Fruit fly (Drosophila melanogaster) whole organism, embryonic: ENCODE results near the gene Dok.

Source experiments
- BEAF-32 ChIP-seq: fragments of 200-800 bp; sonication (Bioruptor generic); optimal IDR thresholded peaks from 3 replicates; lab custom pipeline; 2017; ENCODE audit warnings: missing biosample characterization, missing genetic modification characterization, mild to moderate bottlenecking, moderate library complexity, missing genetic modification reagents
- Bdp1 ChIP-seq: fragments of 200-800 bp; sonication (Bioruptor generic); optimal IDR thresholded peaks from 3 replicates; lab custom pipeline; 2016; ENCODE audit warnings: missing biosample characterization, missing genetic modification characterization
- Bgb ChIP-seq: fragments of 200-800 bp; sonication (Bioruptor generic); IDR thresholded peaks from 2 replicates; pipeline ENCODE4 v1.3.6; 2022; ENCODE audit warnings: missing biosample characterization, missing genetic modification characterization; ENCODE audit not compliant: partially characterized antibody
- CG10267 ChIP-seq: fragments of 200-800 bp; sonication (Bioruptor generic); optimal IDR thresholded peaks from 2 replicates; lab custom pipeline; 2018; ENCODE audit warnings: missing biosample characterization, mild to moderate bottlenecking, missing genetic modification characterization, moderate library complexity
- CG11695 ChIP-seq: fragments of 200-800 bp; sonication (Bioruptor generic); IDR thresholded peaks from 3 replicates; pipeline ENCODE4 v1.3.6; 2022; ENCODE audit warnings: missing biosample characterization, missing genetic modification characterization
- CG13123 ChIP-seq: fragments of 200-800 bp; sonication (Bioruptor generic); optimal IDR thresholded peaks from 2 replicates; lab custom pipeline; 2016; ENCODE audit warnings: missing biosample characterization, missing genetic modification characterization
- CG13424 ChIP-seq: fragments of 200-800 bp; sonication (Bioruptor generic); optimal IDR thresholded peaks from 2 replicates; lab custom pipeline; 2019; ENCODE audit warnings: missing biosample characterization, mild to moderate bottlenecking, missing genetic modification characterization, moderate library complexity
- CG14965 ChIP-seq: fragments of 200-800 bp; sonication (Bioruptor generic); optimal IDR thresholded peaks from 2 replicates; lab custom pipeline; 2016; ENCODE audit warnings: missing biosample characterization, missing genetic modification characterization, borderline replicate concordance
- CG32532 ChIP-seq: fragments of 200-800 bp; sonication (Bioruptor generic); IDR thresholded peaks from 2 replicates; pipeline ENCODE4 v1.3.6; 2022; ENCODE audit warnings: missing biosample characterization, missing genetic modification characterization
- CG4404 ChIP-seq: fragments of 200-800 bp; sonication (Bioruptor generic); IDR thresholded peaks from 2 replicates; pipeline ENCODE4 v1.3.6; 2022; ENCODE audit warnings: missing biosample characterization, missing genetic modification characterization
- CG7928 ChIP-seq: fragments of 200-800 bp; sonication (Bioruptor generic); optimal IDR thresholded peaks from 2 replicates; lab custom pipeline; 2017; ENCODE audit warnings: missing biosample characterization, mild to moderate bottlenecking, missing genetic modification characterization
- CG8924 ChIP-seq: fragments of 200-800 bp; optimal IDR thresholded peaks from 3 replicates; lab custom pipeline; 2019; ENCODE audit warnings: missing biosample characterization, mild to moderate bottlenecking, missing genetic modification characterization, moderate library complexity
- CG9932 ChIP-seq: fragments of 200-800 bp; sonication (Bioruptor generic); IDR thresholded peaks from 2 replicates; pipeline ENCODE4 v1.3.6; 2022; ENCODE audit warnings: missing biosample characterization, missing genetic modification characterization
- Dip2 ChIP-seq: fragments of 200-800 bp; sonication (Bioruptor generic); IDR thresholded peaks from 2 replicates; pipeline ENCODE4 v1.3.6; 2022; ENCODE audit warnings: missing biosample characterization, missing genetic modification characterization
- Gug ChIP-seq: fragments of 200-800 bp; sonication (Bioruptor generic); IDR thresholded peaks from 4 replicates; pipeline ENCODE4 v1.3.6; 2022; ENCODE audit warnings: missing biosample characterization, missing genetic modification characterization
- Hmx ChIP-seq: fragments of 200-800 bp; sonication (Bioruptor generic); optimal IDR thresholded peaks from 2 replicates; lab custom pipeline; 2016; ENCODE audit warnings: missing biosample characterization, missing genetic modification characterization
- Jarid2 ChIP-seq: fragments of 200-800 bp; sonication (Bioruptor generic); optimal IDR thresholded peaks from 3 replicates; lab custom pipeline; 2017; ENCODE audit warnings: mild to moderate bottlenecking, missing biosample characterization, missing genetic modification reagents, missing genetic modification characterization
- MTF-1 ChIP-seq: fragments of 200-800 bp; sonication (Bioruptor generic); optimal IDR thresholded peaks from 2 replicates; lab custom pipeline; 2018; ENCODE audit warnings: missing biosample characterization, mild to moderate bottlenecking, missing genetic modification characterization, borderline replicate concordance
- Max ChIP-seq: fragments of 200-800 bp; sonication (Bioruptor generic); optimal IDR thresholded peaks from 2 replicates; lab custom pipeline; 2016; ENCODE audit warnings: missing biosample characterization, mild to moderate bottlenecking, missing genetic modification characterization
- Stat92E ChIP-seq, 3 experiments: fragments of >200 bp in 2 of 3; fragments of 200-800 bp in 1 of 3; sonication (Bioruptor generic) in 1 of 3; optimal IDR thresholded peaks; 2 replicates each; lab custom pipeline; 2017 to 2019; ENCODE audit warnings: missing biosample characterization in 3 of 3, missing genetic modification characterization in 3 of 3, mild to moderate bottlenecking in 1 of 3, moderate library complexity in 1 of 3
- Vsx1 ChIP-seq: fragments of 200-800 bp; sonication (Bioruptor generic); optimal IDR thresholded peaks from 2 replicates; lab custom pipeline; 2017; ENCODE audit warnings: missing biosample characterization, mild to moderate bottlenecking, missing genetic modification characterization, missing genetic modification reagents
- Xbp1 ChIP-seq: fragments of 200-800 bp; sonication (Bioruptor generic); optimal IDR thresholded peaks from 3 replicates; lab custom pipeline; 2016; ENCODE audit warnings: missing biosample characterization, mild to moderate bottlenecking, missing genetic modification characterization
- ab ChIP-seq: fragments of 200-800 bp; sonication (Bioruptor generic); optimal IDR thresholded peaks from 2 replicates; lab custom pipeline; 2016; ENCODE audit warnings: missing biosample characterization, missing genetic modification characterization
- amos ChIP-seq: fragments of 200-800 bp; sonication (Bioruptor generic); IDR thresholded peaks from 2 replicates; pipeline ENCODE4 v1.3.6; 2022; ENCODE audit warnings: missing biosample characterization, missing genetic modification characterization; ENCODE audit not compliant: partially characterized antibody
- ato ChIP-seq: fragments of 200-800 bp; sonication (Bioruptor generic); IDR thresholded peaks from 2 replicates; pipeline ENCODE4 v1.3.6; 2022; ENCODE audit warnings: missing biosample characterization, missing genetic modification characterization; ENCODE audit not compliant: partially characterized antibody
- caup ChIP-seq: fragments of 200-800 bp; sonication (Bioruptor generic); optimal IDR thresholded peaks from 3 replicates; lab custom pipeline; 2017; ENCODE audit warnings: missing biosample characterization, mild to moderate bottlenecking, missing genetic modification characterization, moderate library complexity; ENCODE audit not compliant: severe bottlenecking
- crol ChIP-seq: fragments of 200-800 bp; sonication (Bioruptor generic); IDR thresholded peaks from 2 replicates; pipeline ENCODE4 v1.3.6; 2022; ENCODE audit warnings: missing biosample characterization, missing genetic modification characterization
- dimm ChIP-seq: fragments of 200-800 bp; sonication (Bioruptor generic); IDR thresholded peaks from 2 replicates; pipeline ENCODE4 v1.3.6; 2022; ENCODE audit warnings: missing biosample characterization, missing genetic modification characterization
- dmrt99B ChIP-seq: fragments of 200-800 bp; sonication (Bioruptor generic); optimal IDR thresholded peaks from 2 replicates; lab custom pipeline; 2018; ENCODE audit warnings: missing biosample characterization, mild to moderate bottlenecking, missing genetic modification characterization, moderate library complexity
- esg ChIP-seq: fragments of 200-800 bp; sonication (Bioruptor generic); conservative IDR thresholded peaks from 2 replicates; pipeline ENCODE4 v1.3.6; 2022; ENCODE audit warnings: missing biosample characterization, missing genetic modification characterization
- eve ChIP-seq, 2 experiments: fragments of >200 bp; optimal IDR thresholded peaks; 2 replicates each; lab custom pipeline; 2017; ENCODE audit warnings: missing biosample characterization in 2 of 2, missing genetic modification characterization in 2 of 2
- eyg ChIP-seq: fragments of 200-800 bp; sonication (Bioruptor generic); optimal IDR thresholded peaks from 3 replicates; lab custom pipeline; 2016; ENCODE audit warnings: missing biosample characterization, missing genetic modification characterization
- gem ChIP-seq: fragments of 200-800 bp; sonication (Bioruptor generic); optimal IDR thresholded peaks from 2 replicates; lab custom pipeline; 2019; ENCODE audit warnings: missing biosample characterization, mild to moderate bottlenecking, missing genetic modification characterization, moderate library complexity
- hb ChIP-seq: fragments of 200-800 bp; sonication (Bioruptor generic); IDR thresholded peaks from 3 replicates; pipeline ENCODE4 v1.3.6; 2022; ENCODE audit warnings: missing biosample characterization, missing genetic modification characterization; ENCODE audit not compliant: partially characterized antibody
- lbe ChIP-seq: fragments of 200-800 bp; sonication (Bioruptor generic); optimal IDR thresholded peaks from 2 replicates; lab custom pipeline; 2016; ENCODE audit warnings: missing biosample characterization, mild to moderate bottlenecking, missing genetic modification characterization
- lmd ChIP-seq: fragments of 200-800 bp; sonication (Bioruptor generic); IDR thresholded peaks from 2 replicates; pipeline ENCODE4 v1.3.6; 2022; ENCODE audit warnings: missing biosample characterization, missing genetic modification characterization
- lov ChIP-seq, 2 experiments: fragments of 200-800 bp in 1 of 2; fragments of >200 bp in 1 of 2; sonication (Bioruptor generic) in 1 of 2; IDR thresholded peaks in 1 of 2; optimal IDR thresholded peaks in 1 of 2; 2 replicates in 1 of 2; 3 replicates in 1 of 2; pipeline versions ENCODE4 v1.3.6 to Lab custom; 2017 to 2022; ENCODE audit warnings: missing biosample characterization in 1 of 2, missing genetic modification characterization in 1 of 2
- otp ChIP-seq: fragments of 200-800 bp; sonication (Bioruptor generic); IDR thresholded peaks from 3 replicates; pipeline ENCODE4, ENCODE4 v1.3.6; 2022; ENCODE audit warnings: missing biosample characterization, missing genetic modification characterization
- pnt ChIP-seq: fragments of 200-800 bp; sonication (Bioruptor generic); optimal IDR thresholded peaks from 3 replicates; lab custom pipeline; 2016; ENCODE audit warnings: missing biosample characterization, missing genetic modification characterization
- pzg ChIP-seq: fragments of 200-800 bp; sonication (Bioruptor generic); optimal IDR thresholded peaks from 3 replicates; lab custom pipeline; 2018; ENCODE audit warnings: missing biosample characterization, mild to moderate bottlenecking, missing genetic modification characterization, moderate library complexity
- ranshi ChIP-seq: fragments of 200-800 bp; sonication (Bioruptor generic); IDR thresholded peaks from 2 replicates; pipeline ENCODE4 v1.3.6; 2022; ENCODE audit warnings: missing biosample characterization, missing genetic modification characterization
- sisA ChIP-seq: fragments of 200-800 bp; sonication (Bioruptor generic); IDR thresholded peaks from 2 replicates; pipeline ENCODE4 v1.3.6; 2022; ENCODE audit warnings: missing biosample characterization, missing genetic modification characterization
- slou ChIP-seq: fragments of 200-800 bp; sonication (Bioruptor generic); optimal IDR thresholded peaks from 3 replicates; lab custom pipeline; 2016; ENCODE audit warnings: missing biosample characterization, missing genetic modification characterization
- sr ChIP-seq: fragments of 200-800 bp; sonication (Bioruptor generic); IDR thresholded peaks from 3 replicates; pipeline ENCODE4 v1.3.6; 2022; ENCODE audit warnings: missing biosample characterization, missing genetic modification characterization
- stwl ChIP-seq: fragments of 200-800 bp; sonication (Bioruptor generic); optimal IDR thresholded peaks from 3 replicates; lab custom pipeline; 2018; ENCODE audit warnings: missing biosample characterization, mild to moderate bottlenecking, missing genetic modification characterization, moderate library complexity
- toy ChIP-seq: fragments of 200-800 bp; sonication (Bioruptor generic); IDR thresholded peaks from 2 replicates; pipeline ENCODE4 v1.3.6; 2022; ENCODE audit warnings: missing biosample characterization, missing genetic modification characterization
- zfh2 ChIP-seq: fragments of 200-800 bp; sonication (Bioruptor generic); optimal IDR thresholded peaks from 2 replicates; lab custom pipeline; 2016; ENCODE audit warnings: missing biosample characterization, missing genetic modification characterization

Gene Dok

dm6 chrX:7299399-7300355, 24.3 kb upstream of the Dok start (continued):
- TF ChIP-seq Vsx1 (GFP tag; lab: Kevin White, UChicago) (no peak), Bdp1 (no peak), CG9932 (GFP tag; lab: Robert Waterston, UW) (peak; percentile 58), Dip2 (GFP tag; lab: Robert Waterston, UW) (no peak), CG32532 (GFP tag; lab: Robert Waterston, UW) (peak; percentile 50; the same call in 1 of the 2 replicates), ato (GFP tag; lab: Robert Waterston, UW) (peak; percentile 9; the same call in 1 of the 2 replicates), otp (GFP tag; lab: Robert Waterston, UW) (0 out of 3 replicates have a peak, but pooled peaks have one; percentile 24), stwl (tag; lab: Kevin White, UChicago) (no peak), Hmx (GFP tag; lab: Kevin White, UChicago) (no peak), sisA (GFP tag; lab: Robert Waterston, UW) (peak; percentile 46; the same call in 1 of the 2 replicates), hb (no peak), lbe (GFP tag; lab: Kevin White, UChicago) (no peak), CG13424 (tag; lab: Kevin White, UChicago) (peak; percentile 66), Max (GFP tag; lab: Kevin White, UChicago) (no peak), gem (tag; lab: Kevin White, UChicago) (peak; percentile 74), dmrt99B (tag; lab: Kevin White, UChicago) (peak; percentile 72), crol (peak; percentile 99), ranshi (no peak), ab (no peak), Xbp1 (peak; percentile 35), CG14965 (GFP tag; lab: Kevin White, UChicago) (no peak), pzg (GFP tag; lab: Kevin White, UChicago) (no peak), zfh2 (GFP tag; lab: Kevin White, UChicago) (peak; percentile 46), sr (GFP tag; lab: Robert Waterston, UW) (peak; percentile 99), lmd (GFP tag; lab: Robert Waterston, UW) (peak; percentile 69), esg (GFP tag; lab: Robert Waterston, UW) (peak; percentile 63), Bgb (GFP tag; lab: Robert Waterston, UW) (no peak; the same call in 1 of the 2 replicates), MTF-1 (GFP tag; lab: Kevin White, UChicago) (no peak), CG8924 (tag; lab: Kevin White, UChicago) (peak; percentile 47), Jarid2 (peak; percentile 35), Gug (no peak), lov (optimal IDR thresholded peaks at IDR 0.05; lab: Kevin White, UChicago) (no peak), lov (GFP tag; IDR thresholded peaks at IDR 0.05; lab: Robert Waterston, UW) (peak; percentile 18; the same call in 1 of the 3 replicates), dimm (GFP tag; lab: Robert Waterston, UW) (no peak), Stat92E (GFP tag; optimal IDR thresholded peaks at IDR 0.05; lab: Kevin White, UChicago) (no peak), CG4404 (GFP tag; lab: Robert Waterston, UW) (0 out of 2 replicates have a peak, but pooled peaks have one; percentile 27), CG10267 (tag; lab: Kevin White, UChicago) (peak; percentile 15), CG7928 (GFP tag; lab: Kevin White, UChicago) (no peak), CG11695 (GFP tag; lab: Robert Waterston, UW) (peak; percentile 60; the same call in 1 of the 3 replicates), eyg (no peak), amos (GFP tag; lab: Robert Waterston, UW) (0 out of 2 replicates have a peak, but pooled peaks have one; percentile 15), toy (GFP tag; lab: Robert Waterston, UW) (no peak), caup (peak; percentile 1), pnt (GFP tag; lab: Kevin White, UChicago) (no peak), slou (GFP tag; lab: Kevin White, UChicago) (no peak), BEAF-32 (GFP tag; lab: Kevin White, UChicago) (no peak), CG13123 (GFP tag; lab: Kevin White, UChicago) (no peak), eve (GFP tag; optimal IDR thresholded peaks at IDR 0.05; lab: Kevin White, UChicago) (no peak)
